Worm (Caenorhabditis elegans) whole organism, early embryonic: ENCODE results near the gene dnj-7.

Experiments used
- F13C5.2 ChIP-seq: sonication (generic microtip); optimal IDR thresholded peaks from 2 replicates; lab custom pipeline; 2017; ENCODE audit warnings: mild to moderate bottlenecking, missing genetic modification characterization, inconsistent platforms, missing compliant biosample characterization
- aly-1 ChIP-seq: sonication (generic microtip); optimal IDR thresholded peaks from 2 replicates; lab custom pipeline; 2016; ENCODE audit warnings: missing genetic modification characterization, missing compliant biosample characterization
- ama-1 ChIP-seq: fragments of 150-350 bp; optimal IDR thresholded peaks from 2 replicates; lab custom pipeline; 2014
- ets-7 ChIP-seq: sonication (generic microtip); optimal IDR thresholded peaks from 2 replicates; lab custom pipeline; 2016; ENCODE audit warnings: missing genotype, missing genetic modification characterization, missing compliant biosample characterization
- hmbx-1 ChIP-seq: sonication (generic microtip); optimal IDR thresholded peaks from 2 replicates; lab custom pipeline; 2016; ENCODE audit warnings: mild to moderate bottlenecking, missing genetic modification characterization, missing compliant biosample characterization
- scrt-1 ChIP-seq: fragments of 200-800 bp; sonication (Bioruptor generic); IDR thresholded peaks from 2 replicates; pipeline ENCODE4 v1.3.6; 2022; ENCODE audit warnings: missing genetic modification characterization, missing compliant biosample characterization
- sea-1 ChIP-seq: fragments of 200-800 bp; sonication (Bioruptor generic); conservative IDR thresholded peaks from 2 replicates; pipeline ENCODE4 v1.3.6; 2022; ENCODE audit warnings: missing genetic modification characterization, missing compliant biosample characterization
- tbx-11 ChIP-seq: fragments of 200-800 bp; sonication (Bioruptor generic); IDR thresholded peaks from 2 replicates; pipeline ENCODE4 v1.3.6; 2022; ENCODE audit warnings: missing genetic modification characterization, missing compliant biosample characterization
- tra-4 ChIP-seq: sonication (generic microtip); optimal IDR thresholded peaks from 2 replicates; lab custom pipeline; 2017; ENCODE audit warnings: missing genetic modification characterization, missing compliant biosample characterization

- TF ChIP-seq tra-4, result no peak
- TF ChIP-seq ama-1 (lab: Kevin White, UChicago), result no peak
- TF ChIP-seq F13C5.2 (tag; lab: Kevin White, UChicago), result no peak
- no peak for TF ChIP-seq sea-1 (GFP tag; lab: Robert Waterston, UW)
- TF ChIP-seq ets-7, result no peak
- no peak for TF ChIP-seq hmbx-1 (tag; lab: Kevin White, UChicago)
- no peak for TF ChIP-seq aly-1 (tag; lab: Kevin White, UChicago)
- TF ChIP-seq scrt-1 (GFP tag; lab: Robert Waterston, UW), result no peak
- TF ChIP-seq tbx-11 (GFP tag; lab: Robert Waterston, UW), result no peak
These were observed 36.0 kb downstream of the dnj-7 start for ce11 chrX:7230321-7230720.
